Fruit fly (Drosophila melanogaster) whole organism, embryonic: ENCODE measurements around the gene Fatp1.

Experiments used
- Awh ChIP-seq: fragments of 200-800 bp; sonication (Bioruptor generic); IDR thresholded peaks from 2 replicates; pipeline ENCODE4, ENCODE4 v1.3.6; 2022; ENCODE audit warnings: missing biosample characterization, missing genetic modification characterization
- B-H1 ChIP-seq: fragments of 200-800 bp; sonication (Bioruptor generic); IDR thresholded peaks from 3 replicates; pipeline ENCODE4 v1.3.6; 2022; ENCODE audit warnings: missing biosample characterization, missing genetic modification characterization
- BEAF-32 ChIP-seq: fragments of 200-800 bp; sonication (Bioruptor generic); optimal IDR thresholded peaks from 3 replicates; lab custom pipeline; 2017; ENCODE audit warnings: missing biosample characterization, missing genetic modification characterization, mild to moderate bottlenecking, moderate library complexity, missing genetic modification reagents
- Bteb2 ChIP-seq: fragments of 200-800 bp; sonication (Bioruptor generic); optimal IDR thresholded peaks from 2 replicates; lab custom pipeline; 2016; ENCODE audit warnings: missing biosample characterization, missing genetic modification characterization
- CG10209 ChIP-seq: fragments of 200-800 bp; sonication (Bioruptor generic); optimal IDR thresholded peaks from 3 replicates; lab custom pipeline; 2017; ENCODE audit warnings: missing biosample characterization, mild to moderate bottlenecking, missing genetic modification characterization, missing genetic modification reagents
- CG10462 ChIP-seq: fragments of 200-800 bp; sonication (Bioruptor generic); optimal IDR thresholded peaks from 2 replicates; lab custom pipeline; 2016; ENCODE audit warnings: missing biosample characterization, missing genetic modification characterization
- CG10543 ChIP-seq: fragments of 200-800 bp; sonication (Bioruptor generic); optimal IDR thresholded peaks from 3 replicates; lab custom pipeline; 2017; ENCODE audit warnings: missing biosample characterization, mild to moderate bottlenecking, missing genetic modification characterization, moderate library complexity
- CG11504 ChIP-seq: fragments of 200-800 bp; sonication (Bioruptor generic); optimal IDR thresholded peaks from 3 replicates; lab custom pipeline; 2019; ENCODE audit warnings: missing biosample characterization, mild to moderate bottlenecking, missing genetic modification characterization, moderate library complexity
- CG12391 ChIP-seq: fragments of 200-800 bp; sonication (Bioruptor generic); optimal IDR thresholded peaks from 3 replicates; lab custom pipeline; 2018; ENCODE audit warnings: missing biosample characterization, mild to moderate bottlenecking, missing genetic modification characterization, moderate library complexity
- CG13624 ChIP-seq: fragments of 200-800 bp; sonication (Bioruptor generic); optimal IDR thresholded peaks from 2 replicates; lab custom pipeline; 2016; ENCODE audit warnings: missing biosample characterization, missing genetic modification characterization
- CG15479 ChIP-seq: fragments of 200-800 bp; sonication (Bioruptor generic); optimal IDR thresholded peaks from 3 replicates; lab custom pipeline; 2019; ENCODE audit warnings: missing biosample characterization, mild to moderate bottlenecking, missing genetic modification characterization, moderate library complexity
- CG2889 ChIP-seq: fragments of 200-800 bp; sonication (Bioruptor generic); IDR thresholded peaks from 3 replicates; pipeline ENCODE4 v1.3.6; 2022; ENCODE audit warnings: missing biosample characterization, missing genetic modification characterization
- CG32772 ChIP-seq: fragments of 200-800 bp; sonication (Bioruptor generic); IDR thresholded peaks from 2 replicates; pipeline ENCODE4 v1.3.6; 2022; ENCODE audit warnings: missing biosample characterization, missing genetic modification characterization
- CG3281 ChIP-seq: fragments of 200-800 bp; sonication (Bioruptor generic); optimal IDR thresholded peaks from 3 replicates; lab custom pipeline; 2017; ENCODE audit warnings: missing biosample characterization, mild to moderate bottlenecking, missing genetic modification characterization
- CG3407 ChIP-seq: fragments of 200-800 bp; sonication (Bioruptor generic); optimal IDR thresholded peaks from 2 replicates; lab custom pipeline; 2018; ENCODE audit warnings: missing biosample characterization, mild to moderate bottlenecking, missing genetic modification characterization
- CG4730 ChIP-seq: fragments of 200-800 bp; sonication (Bioruptor generic); IDR thresholded peaks from 2 replicates; pipeline ENCODE4 v1.3.6; 2022; ENCODE audit warnings: missing biosample characterization, missing genetic modification characterization
- CG5953 ChIP-seq: fragments of 200-800 bp; sonication (Bioruptor generic); IDR thresholded peaks from 2 replicates; pipeline ENCODE4 v1.3.6; 2022; ENCODE audit warnings: missing biosample characterization, missing genetic modification characterization
- CG7372 ChIP-seq: fragments of 200-800 bp; sonication (Bioruptor generic); IDR thresholded peaks from 2 replicates; pipeline ENCODE4 v1.3.6; 2022; ENCODE audit warnings: missing biosample characterization, missing genetic modification characterization
- CG7839 ChIP-seq: fragments of 200-800 bp; sonication (Bioruptor generic); optimal IDR thresholded peaks from 3 replicates; lab custom pipeline; 2018; ENCODE audit warnings: missing biosample characterization, mild to moderate bottlenecking, missing genetic modification characterization, moderate library complexity
- CG7963 ChIP-seq: fragments of 200-800 bp; sonication (Bioruptor generic); IDR thresholded peaks from 3 replicates; pipeline ENCODE4 v1.3.6; 2022; ENCODE audit warnings: missing biosample characterization, missing genetic modification characterization; ENCODE audit not compliant: partially characterized antibody
- CG8924 ChIP-seq: fragments of 200-800 bp; optimal IDR thresholded peaks from 3 replicates; lab custom pipeline; 2019; ENCODE audit warnings: missing biosample characterization, mild to moderate bottlenecking, missing genetic modification characterization, moderate library complexity
- CG9215 ChIP-seq: fragments of 200-800 bp; sonication (Bioruptor generic); IDR thresholded peaks from 2 replicates; pipeline ENCODE4 v1.3.6; 2022; ENCODE audit warnings: missing biosample characterization, missing genetic modification characterization
- CHES-1-like ChIP-seq: fragments of 200-800 bp; sonication (Bioruptor generic); optimal IDR thresholded peaks from 2 replicates; lab custom pipeline; 2016; ENCODE audit warnings: missing biosample characterization, missing genetic modification characterization
- Chrac-16 ChIP-seq: fragments of 200-800 bp; sonication (Bioruptor generic); optimal IDR thresholded peaks from 3 replicates; lab custom pipeline; 2016; ENCODE audit warnings: missing biosample characterization, missing genetic modification characterization
- D19A ChIP-seq: fragments of 200-800 bp; optimal IDR thresholded peaks from 3 replicates; lab custom pipeline; 2019; ENCODE audit warnings: missing biosample characterization, mild to moderate bottlenecking, missing genetic modification characterization, moderate library complexity
- Dad ChIP-seq: fragments of 200-800 bp; sonication (Bioruptor generic); optimal IDR thresholded peaks from 3 replicates; lab custom pipeline; 2016; ENCODE audit warnings: missing biosample characterization, missing genetic modification characterization
- Drgx ChIP-seq: fragments of 200-800 bp; sonication (Bioruptor generic); IDR thresholded peaks from 2 replicates; pipeline ENCODE4 v1.3.6; 2022; ENCODE audit warnings: missing biosample characterization, missing genetic modification characterization
- Elba2 ChIP-seq: fragments of 200-800 bp; sonication (Bioruptor generic); optimal IDR thresholded peaks from 3 replicates; lab custom pipeline; 2016; ENCODE audit warnings: missing biosample characterization, missing genetic modification characterization
- Lpt ChIP-seq: fragments of >200 bp; optimal IDR thresholded peaks from 2 replicates; lab custom pipeline; 2018; ENCODE audit warnings: missing biosample characterization, missing genetic modification characterization
- NFAT ChIP-seq: fragments of 200-800 bp; sonication (Bioruptor generic); IDR thresholded peaks from 2 replicates; pipeline ENCODE4 v1.3.6; 2022; ENCODE audit warnings: missing biosample characterization, missing genetic modification characterization
- Nf-YC ChIP-seq: fragments of 200-800 bp; optimal IDR thresholded peaks from 3 replicates; lab custom pipeline; 2019; ENCODE audit warnings: missing biosample characterization, mild to moderate bottlenecking, missing genetic modification characterization, moderate library complexity
- chinmo ChIP-seq: fragments of 200-800 bp; sonication (Bioruptor generic); IDR thresholded peaks from 4 replicates; pipeline ENCODE4 v1.3.6; 2022; ENCODE audit warnings: missing biosample characterization, missing genetic modification characterization; ENCODE audit not compliant: partially characterized antibody
- eyg ChIP-seq: fragments of 200-800 bp; sonication (Bioruptor generic); optimal IDR thresholded peaks from 3 replicates; lab custom pipeline; 2016; ENCODE audit warnings: missing biosample characterization, missing genetic modification characterization
- fru ChIP-seq: fragments of >200 bp; optimal IDR thresholded peaks from 2 replicates; lab custom pipeline; 2017
- hth ChIP-seq: fragments of >200 bp; optimal IDR thresholded peaks from 2 replicates; lab custom pipeline; 2017; ENCODE audit warnings: inconsistent platforms
- ind ChIP-seq: fragments of 200-800 bp; sonication (Bioruptor generic); optimal IDR thresholded peaks from 3 replicates; lab custom pipeline; 2016; ENCODE audit warnings: missing biosample characterization, missing genetic modification characterization
- jigr1 ChIP-seq: fragments of 200-800 bp; sonication (Bioruptor generic); IDR thresholded peaks from 3 replicates; pipeline ENCODE4 v1.3.6; 2022; ENCODE audit warnings: missing biosample characterization, missing genetic modification characterization
- kay ChIP-seq: fragments of 200-800 bp; sonication (Bioruptor generic); optimal IDR thresholded peaks from 2 replicates; lab custom pipeline; 2016; ENCODE audit warnings: missing biosample characterization, missing genetic modification characterization
- knrl ChIP-seq: fragments of 200-800 bp; sonication (Bioruptor generic); IDR thresholded peaks from 3 replicates; pipeline ENCODE4 v1.3.6; 2022; ENCODE audit warnings: missing biosample characterization, missing genetic modification characterization; ENCODE audit not compliant: partially characterized antibody
- nau ChIP-seq: fragments of 200-800 bp; sonication (Bioruptor generic); optimal IDR thresholded peaks from 3 replicates; lab custom pipeline; 2017; ENCODE audit warnings: missing biosample characterization, mild to moderate bottlenecking, missing genetic modification characterization, missing genetic modification reagents
- oc ChIP-seq: fragments of 200-800 bp; sonication (Bioruptor generic); optimal IDR thresholded peaks from 2 replicates; lab custom pipeline; 2018; ENCODE audit warnings: missing biosample characterization, mild to moderate bottlenecking, missing genetic modification characterization, moderate library complexity
- rib ChIP-seq: fragments of 200-800 bp; sonication (Bioruptor generic); IDR thresholded peaks from 2 replicates; pipeline ENCODE4 v1.3.6; 2022; ENCODE audit warnings: missing biosample characterization, missing genetic modification characterization
- sima ChIP-seq: fragments of 200-800 bp; sonication (Bioruptor generic); optimal IDR thresholded peaks from 2 replicates; lab custom pipeline; 2016; ENCODE audit warnings: missing biosample characterization, missing genetic modification characterization
- slou ChIP-seq: fragments of 200-800 bp; sonication (Bioruptor generic); optimal IDR thresholded peaks from 3 replicates; lab custom pipeline; 2016; ENCODE audit warnings: missing biosample characterization, missing genetic modification characterization
- trh ChIP-seq: fragments of 200-800 bp; sonication (Bioruptor generic); optimal IDR thresholded peaks from 2 replicates; lab custom pipeline; 2016; ENCODE audit warnings: missing biosample characterization, missing genetic modification characterization
- unc-4 ChIP-seq: fragments of 200-800 bp; sonication (Bioruptor generic); IDR thresholded peaks from 2 replicates; pipeline ENCODE4 v1.3.6; 2022; ENCODE audit warnings: missing biosample characterization, missing genetic modification characterization; ENCODE audit not compliant: partially characterized antibody
- zfh1 ChIP-seq: fragments of 200-800 bp; sonication (Bioruptor generic); IDR thresholded peaks from 3 replicates; pipeline ENCODE4 v1.3.6; 2022; ENCODE audit warnings: missing biosample characterization, missing genetic modification characterization

The Fatp1 gene

DNA sequence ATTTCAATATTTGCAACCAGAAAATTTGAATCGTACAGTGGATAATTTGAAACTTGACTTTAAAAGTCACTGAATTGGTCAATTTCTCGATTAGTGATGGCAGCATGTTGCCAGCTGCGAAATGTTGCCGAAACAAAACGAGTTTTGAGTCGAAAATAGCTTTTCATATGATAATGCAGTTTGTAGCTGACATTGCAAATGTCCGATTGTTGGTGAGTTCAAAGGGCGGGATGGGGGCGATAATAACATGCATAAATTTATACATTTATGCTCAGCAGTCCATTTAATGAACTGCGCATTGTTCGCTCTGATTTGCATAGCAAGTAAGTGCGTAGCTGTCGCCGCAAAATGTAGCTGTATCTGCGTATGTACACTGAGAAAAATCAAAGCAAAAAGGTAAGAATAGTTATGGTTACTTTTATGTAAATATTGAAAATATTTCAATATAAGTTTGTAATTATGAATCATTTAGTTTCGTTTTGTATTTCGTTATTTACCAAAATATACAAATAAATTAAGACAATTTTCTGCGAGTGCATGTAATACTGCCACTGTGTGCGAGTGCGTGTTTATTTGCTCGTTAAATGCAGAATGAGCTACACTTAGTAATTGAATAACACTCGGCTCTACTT lies 10.1 kb upstream of the Fatp1 start, which contains the start of gene Lip4 (continued):
- TF ChIP-seq fru (lab: Kevin White, UChicago) (no peak), chinmo (GFP tag; lab: Robert Waterston, UW) (peak; percentile 76; the same call in 2 of the 4 replicates), zfh1 (GFP tag; lab: Robert Waterston, UW) (peak; percentile 69), hth (lab: Kevin White, UChicago) (no peak)

DNA sequence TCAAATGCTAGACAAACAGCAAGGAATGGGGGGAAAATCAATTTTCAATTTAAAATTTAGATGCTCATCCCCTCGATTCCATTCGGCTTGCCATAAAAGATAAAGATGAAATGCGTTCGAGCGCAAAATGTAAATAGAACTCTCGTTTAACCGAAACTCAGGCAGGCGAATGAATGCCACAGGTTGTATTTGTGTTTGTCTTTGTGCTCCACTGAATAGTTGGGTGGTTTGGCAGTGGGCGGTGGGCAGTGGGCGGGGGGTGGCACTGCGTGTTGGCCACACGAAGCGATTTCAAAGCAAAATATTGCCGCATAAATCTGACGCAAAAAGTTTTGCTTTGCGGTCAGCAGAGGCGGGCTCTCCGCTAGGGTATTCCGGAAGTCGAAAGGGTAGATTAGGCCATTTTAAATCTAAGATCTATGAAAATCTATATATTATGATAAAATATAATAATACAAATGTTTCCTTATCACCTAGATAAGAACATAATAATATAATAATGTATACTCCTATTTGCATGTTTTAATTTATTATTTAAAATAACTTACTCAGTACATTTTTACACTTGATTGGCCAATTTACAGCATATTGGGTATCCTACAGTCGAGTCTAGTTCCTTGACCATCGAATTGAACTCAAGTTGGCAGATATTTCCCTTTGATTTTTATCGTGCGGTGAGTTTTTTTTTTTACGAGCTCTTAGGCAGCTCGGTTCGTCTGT lies 5.3 kb upstream of the Fatp1 start:
- TF ChIP-seq CG12391 (tag; lab: Kevin White, UChicago) (peak; percentile 67), Awh (GFP tag; lab: Robert Waterston, UW) (0 out of 2 replicates have a peak, but pooled peaks have one; percentile 34), trh (GFP tag; lab: Kevin White, UChicago) (peak; percentile 27), CG3281 (GFP tag; lab: Kevin White, UChicago) (peak; percentile 67), ind (GFP tag; lab: Kevin White, UChicago) (peak; percentile 60), CG7963 (no peak), unc-4 (GFP tag; lab: Robert Waterston, UW) (no peak), B-H1 (GFP tag; lab: Robert Waterston, UW) (peak; percentile 46; the same call in 2 of the 3 replicates), CG3407 (GFP tag; lab: Kevin White, UChicago) (no peak), CG11504 (tag; lab: Kevin White, UChicago) (peak; percentile 83), Lpt (GFP tag; lab: Kevin White, UChicago) (no peak), Chrac-16 (GFP tag; lab: Kevin White, UChicago) (peak; percentile 42), knrl (no peak), eyg (GFP tag; lab: Kevin White, UChicago) (no peak), jigr1 (GFP tag; lab: Robert Waterston, UW) (0 out of 3 replicates have a peak, but pooled peaks have one; percentile 25), D19A (peak; percentile 49), sima (GFP tag; lab: Kevin White, UChicago) (no peak), CG7372 (GFP tag; lab: Robert Waterston, UW) (0 out of 2 replicates have a peak, but pooled peaks have one; percentile 30), Dad (GFP tag; lab: Kevin White, UChicago) (no peak), CG10543 (GFP tag; lab: Kevin White, UChicago) (no peak), CG7839 (tag; lab: Kevin White, UChicago) (peak; percentile 79), CHES-1-like (no peak), CG9215 (GFP tag; lab: Robert Waterston, UW) (peak; percentile 69), Nf-YC (tag; lab: Kevin White, UChicago) (no peak), CG8924 (tag; lab: Kevin White, UChicago) (peak; percentile 64), CG13624 (GFP tag; lab: Kevin White, UChicago) (no peak), kay (no peak), slou (GFP tag; lab: Kevin White, UChicago) (peak; percentile 15), BEAF-32 (no peak), CG10462 (GFP tag; lab: Kevin White, UChicago) (peak; percentile 27), Elba2 (GFP tag; lab: Kevin White, UChicago) (no peak), CG10209 (peak; percentile 74), CG2889 (GFP tag; lab: Robert Waterston, UW) (0 out of 3 replicates have a peak, but pooled peaks have one; percentile 41), oc (tag; lab: Kevin White, UChicago) (no peak), Drgx (GFP tag; lab: Robert Waterston, UW) (peak; percentile 38; the same call in 1 of the 2 replicates), CG32772 (GFP tag; lab: Robert Waterston, UW) (peak; percentile 66), CG4730 (GFP tag; lab: Robert Waterston, UW) (peak; percentile 51; the same call in 1 of the 2 replicates), CG5953 (GFP tag; lab: Robert Waterston, UW) (no peak), rib (GFP tag; lab: Robert Waterston, UW) (no peak), NFAT (GFP tag; lab: Robert Waterston, UW) (peak; percentile 42; the same call in 1 of the 2 replicates), CG15479 (GFP tag; lab: Kevin White, UChicago) (no peak), nau (peak; percentile 66), Bteb2 (GFP tag; lab: Kevin White, UChicago) (no peak)
